Worm (Caenorhabditis elegans) whole organism, mixed stage, embryonic: ENCODE measurements around the gene ifbp-1.

Experiments used
- drap-1 ChIP-seq: fragments of 200-800 bp; sonication (Bioruptor generic); optimal IDR thresholded peaks from 3 replicates; lab custom pipeline; 2018; ENCODE audit warnings: mild to moderate bottlenecking, missing genetic modification characterization, missing compliant biosample characterization
- elt-1 ChIP-seq: sonication (generic microtip); optimal IDR thresholded peaks from 2 replicates; lab custom pipeline; 2017; ENCODE audit warnings: missing genetic modification characterization, mild to moderate bottlenecking, missing compliant biosample characterization, antibody characterized with exemption, moderate library complexity, borderline replicate concordance; ENCODE audit not compliant: insufficient read depth
- lin-13 ChIP-seq: fragments of 150-350 bp; optimal IDR thresholded peaks from 2 replicates; lab custom pipeline; 2014; ENCODE audit warnings: missing biosample characterization, missing genetic modification characterization
- nhr-12 ChIP-seq: fragments of 150-350 bp; optimal IDR thresholded peaks from 2 replicates; lab custom pipeline; 2014; ENCODE audit warnings: missing biosample characterization, missing genetic modification characterization
- snpc-4 ChIP-seq: fragments of 150-350 bp; optimal IDR thresholded peaks from 2 replicates; lab custom pipeline; 2014; ENCODE audit warnings: missing biosample characterization, missing genetic modification characterization
- sptf-1 ChIP-seq: sonication (generic microtip); optimal IDR thresholded peaks from 2 replicates; lab custom pipeline; 2017; ENCODE audit warnings: mild to moderate bottlenecking, missing genetic modification characterization, moderate library complexity, missing compliant biosample characterization
- unc-62 ChIP-seq: fragments of 150-350 bp; optimal IDR thresholded peaks from 2 replicates; lab custom pipeline; 2014; ENCODE audit warnings: missing biosample characterization, missing genetic modification reagents, missing genetic modification characterization

DNA sequence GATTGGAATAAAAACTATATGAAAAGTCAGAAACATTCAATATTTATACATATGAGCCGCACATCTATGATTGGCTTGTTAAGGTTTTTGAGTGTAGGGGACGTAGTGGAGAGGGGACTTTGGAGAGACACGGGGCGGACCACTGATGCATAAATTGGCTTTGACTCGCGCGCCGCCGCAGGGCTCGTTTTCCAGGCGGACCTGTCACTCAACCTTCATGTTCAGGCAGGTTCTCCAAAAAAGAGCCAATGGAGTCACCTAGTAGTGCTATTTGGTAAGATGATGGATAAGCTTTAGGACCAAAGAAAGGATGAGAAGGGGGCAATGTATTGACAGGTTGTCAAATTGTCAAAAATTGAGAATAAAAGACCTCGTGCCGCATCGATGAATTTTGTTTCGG lies 14.9 kb upstream of the ifbp-1 start:
- no peak for TF ChIP-seq nhr-12 (tag; lab: Kevin White, UChicago)
- peak; percentile 64 for TF ChIP-seq unc-62 (GFP tag; lab: Kevin White, UChicago)
- TF ChIP-seq snpc-4 (tag; lab: Kevin White, UChicago) = no peak
- TF ChIP-seq lin-13 (tag; lab: Kevin White, UChicago) = no peak
- no peak for TF ChIP-seq drap-1 (GFP tag; lab: Kevin White, UChicago)
- TF ChIP-seq sptf-1 (tag; lab: Kevin White, UChicago) = peak; percentile 2
- TF ChIP-seq elt-1 = no peak
